Worm (Caenorhabditis elegans): Measurements from ENCODE around the gene srh-48.

srh-48 gene

ce11 chrII:9379796-9380195 is at the start of gene srh-48:
Gene srh-48 (plus strand): TSS chrII:9380096.
- no peak for TF ChIP-seq ama-1 (optimal IDR thresholded peaks at IDR 0.05)
- no peak for TF ChIP-seq ama-1 (GFP tag; optimal IDR thresholded peaks at IDR 0.05)
- no peak for TF ChIP-seq cebp-2 (GFP tag; IDR thresholded peaks at IDR 0.05)
- no peak for TF ChIP-seq madf-10 (tag; optimal IDR thresholded peaks at IDR 0.05)
- no peak for TF ChIP-seq B0019.2 (GFP tag; conservative IDR thresholded peaks at IDR 0.05)
- TF ChIP-seq Y53F4B.3 (GFP tag; IDR thresholded peaks at IDR 0.05) = no peak
- no peak for TF ChIP-seq atf-7 (tag; optimal IDR thresholded peaks at IDR 0.05)
- no peak for TF ChIP-seq snpc-1.1 (tag; optimal IDR thresholded peaks at IDR 0.05; ENCODE audit: insufficient read depth)
- no peak for TF ChIP-seq chd-7 (tag; optimal IDR thresholded peaks at IDR 0.05)
- no peak for TF ChIP-seq lin-40 (tag; optimal IDR thresholded peaks at IDR 0.05)
- TF ChIP-seq egl-44 (GFP tag; IDR thresholded peaks at IDR 0.05) = no peak
- no peak for TF ChIP-seq lsy-27 (tag; optimal IDR thresholded peaks at IDR 0.05; ENCODE audit: borderline replicate concordance, insufficient read depth)

- TF ChIP-seq ztf-3 (GFP tag; optimal IDR thresholded peaks at IDR 0.05) = no peak
- TF ChIP-seq F57A8.1 (GFP tag; optimal IDR thresholded peaks at IDR 0.05) = no peak
- no peak for TF ChIP-seq rpc-1 (optimal IDR thresholded peaks at IDR 0.05)
- no peak for TF ChIP-seq rpc-1 (tag; optimal IDR thresholded peaks at IDR 0.05)
- TF ChIP-seq madf-8 (GFP tag; conservative IDR thresholded peaks at IDR 0.05) = no peak
- no peak for TF ChIP-seq nhr-27 (tag; optimal IDR thresholded peaks at IDR 0.05)
- TF ChIP-seq efl-1 (GFP tag; optimal IDR thresholded peaks at IDR 0.05) = no peak
- no peak for TF ChIP-seq ztf-28 (GFP tag; IDR thresholded peaks at IDR 0.05)
- no peak for TF ChIP-seq ztf-26 (tag; optimal IDR thresholded peaks at IDR 0.05)
- TF ChIP-seq snpc-4 (GFP tag; optimal IDR thresholded peaks at IDR 0.05) = no peak
- no peak for TF ChIP-seq snpc-4 (tag; optimal IDR thresholded peaks at IDR 0.05)
- TF ChIP-seq ceh-27 (GFP tag; optimal IDR thresholded peaks at IDR 0.05) = no peak
- no peak for TF ChIP-seq lsy-27 (tag; optimal IDR thresholded peaks at IDR 0.05; ENCODE audit: borderline replicate concordance, insufficient read depth)
- no peak for TF ChIP-seq ceh-91 (GFP tag; IDR thresholded peaks at IDR 0.05)
- no peak for TF ChIP-seq F33H1.4 (GFP tag; IDR thresholded peaks at IDR 0.05)
- TF ChIP-seq mel-28 (tag; optimal IDR thresholded peaks at IDR 0.05; ENCODE audit: borderline replicate concordance) = no peak
- no peak for TF ChIP-seq sea-2 (GFP tag; IDR thresholded peaks at IDR 0.05)
- no peak for TF ChIP-seq F55B11.4 (tag; optimal IDR thresholded peaks at IDR 0.05; ENCODE audit: borderline replicate concordance, insufficient read depth)
- TF ChIP-seq nhr-90 (tag; optimal IDR thresholded peaks at IDR 0.05) = no peak
- no peak for TF ChIP-seq Y56A3A.18 (GFP tag; IDR thresholded peaks at IDR 0.05)
Observed at ce11 chrII:9331343-9331742, 48.6 kb upstream of the srh-48 start, which contains the start of gene eif-3.F. Gene eif-3.F (plus strand): TSS chrII:9331643.

- no peak for TF ChIP-seq ceh-79 (tag; optimal IDR thresholded peaks at IDR 0.05)
- peak; percentile 2 for TF ChIP-seq tbp1 (GFP tag; optimal IDR thresholded peaks at IDR 0.05)
- peak; percentile 32; the same call in 1 of the 2 replicates for TF ChIP-seq hmg-1.2 (GFP tag; IDR thresholded peaks at IDR 0.05)
- peak; percentile 88 for TF ChIP-seq snpc-1.1 (tag; optimal IDR thresholded peaks at IDR 0.05; ENCODE audit: insufficient read depth)
- peak; percentile 81 for TF ChIP-seq snpc-4 (GFP tag; optimal IDR thresholded peaks at IDR 0.05)
- TF ChIP-seq snpc-4 (tag; optimal IDR thresholded peaks at IDR 0.05) = peak; percentile 5 to 80 (median 59)
Observed at ce11 chrII:9333034-9333433, 46.9 kb upstream of the srh-48 start.

- TF ChIP-seq pbrm-1 (GFP tag; IDR thresholded peaks at IDR 0.05) (0 out of 2 replicates have a peak, but pooled peaks have one; percentile 11), ztf-6 (GFP tag; IDR thresholded peaks at IDR 0.05) (no peak)
Observed at ce11 chrII:9333714-9334113, 46.2 kb upstream of the srh-48 start, which contains the start of gene scp-1. Gene scp-1 (plus strand): TSS chrII:9334014.
